Worm (Caenorhabditis elegans): ENCODE measurements around the gene AC7.3.
A peak's percentile ranks its signal among the peaks of the same experiment; 100 is the strongest.

Gene AC7.3

DNA sequence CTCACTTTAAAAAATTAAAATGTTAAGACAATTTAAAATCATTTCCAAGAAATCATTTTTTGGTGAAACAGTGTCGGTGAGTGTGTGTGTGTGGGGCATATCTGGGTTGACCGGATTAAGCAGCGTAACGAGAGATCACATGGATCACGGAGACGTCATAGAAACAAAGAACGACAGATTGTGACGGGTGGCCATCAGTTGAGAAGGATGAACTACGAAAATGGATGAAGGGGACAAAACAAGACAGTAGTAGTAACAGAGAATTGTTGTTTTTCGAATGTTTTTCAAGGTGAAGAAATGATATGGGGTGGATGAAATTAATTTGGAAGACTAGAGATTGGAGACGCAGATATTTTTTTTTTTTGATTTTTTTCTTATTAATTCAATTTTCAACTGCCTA, 24.9 kb downstream of the AC7.3 start:
- TF ChIP-seq ceh-62 (tag; optimal IDR thresholded peaks at IDR 0.05): no peak
- TF ChIP-seq pqm-1 (tag; optimal IDR thresholded peaks at IDR 0.05): no peak
- TF ChIP-seq aha-1 (tag): peak; percentile 80
- no peak for TF ChIP-seq spr-1 (tag; optimal IDR thresholded peaks at IDR 0.05)
- no peak for TF ChIP-seq lin-29 (GFP tag; IDR thresholded peaks at IDR 0.05)
- TF ChIP-seq hlh-30 (tag; optimal IDR thresholded peaks at IDR 0.05; ENCODE audit: insufficient read depth): peak; percentile 38
- peak in 1 of 2 experiments; percentile 11 for TF ChIP-seq mdl-1 (tag; optimal IDR thresholded peaks at IDR 0.05)
- no peak for TF ChIP-seq saeg-2 (GFP tag; IDR thresholded peaks at IDR 0.05)
- no peak for TF ChIP-seq nhr-11 (tag; optimal IDR thresholded peaks at IDR 0.05)
- peak; percentile 35 for TF ChIP-seq nhr-28 (tag; optimal IDR thresholded peaks at IDR 0.05)

DNA sequence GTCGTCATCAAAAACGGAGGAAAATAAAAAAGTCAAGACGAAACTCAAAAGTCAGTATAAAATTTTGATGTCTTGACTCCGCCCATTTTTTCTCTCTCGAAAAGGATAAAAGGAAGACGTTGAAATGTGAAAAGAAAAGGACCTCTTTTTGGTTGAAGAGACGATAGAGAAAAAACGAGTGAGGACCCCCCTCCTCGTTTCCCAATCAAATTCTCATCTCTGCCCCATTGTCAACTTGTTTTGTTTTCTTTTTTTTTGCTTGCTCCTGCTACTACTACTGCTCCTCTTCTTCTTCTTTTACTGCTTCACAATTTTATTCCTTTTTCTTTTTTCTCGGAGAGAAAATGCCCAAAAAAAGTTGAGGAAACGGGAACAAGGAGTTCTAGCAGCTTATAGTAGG, 26.2 kb downstream of the AC7.3 start:
- TF ChIP-seq duxl-1 (tag; optimal IDR thresholded peaks at IDR 0.05; ENCODE audit: poor library complexity) (no peak), madf-9 (GFP tag; conservative IDR thresholded peaks at IDR 0.05) (no peak), ceh-62 (tag; optimal IDR thresholded peaks at IDR 0.05) (no peak), tra-1 (GFP tag; IDR thresholded peaks at IDR 0.05) (no peak), lim-7 (GFP tag; IDR thresholded peaks at IDR 0.05) (no peak), ctbp-1 (GFP tag; IDR thresholded peaks at IDR 0.05) (0 out of 2 replicates have a peak, but pooled peaks have one; percentile 59), fkh-10 (GFP tag; optimal IDR thresholded peaks at IDR 0.05) (peak; percentile 95), nhr-237 (tag; optimal IDR thresholded peaks at IDR 0.05) (no peak), daf-19 (GFP tag; conservative IDR thresholded peaks at IDR 0.05) (no peak), dmd-8 (GFP tag; IDR thresholded peaks at IDR 0.05) (no peak), nhr-77 (tag; optimal IDR thresholded peaks at IDR 0.05) (no peak), fos-1 (tag; optimal IDR thresholded peaks at IDR 0.05) (no peak), snpc-4 (tag; optimal IDR thresholded peaks at IDR 0.05) (no peak), nhr-10 (tag; optimal IDR thresholded peaks at IDR 0.05) (no peak), zag-1 (tag; optimal IDR thresholded peaks at IDR 0.05) (no peak), lin-38 (GFP tag; IDR thresholded peaks at IDR 0.05) (no peak), lsy-2 (tag; optimal IDR thresholded peaks at IDR 0.05) (peak in 1 of 2 experiments; percentile 24), ces-1 (GFP tag; optimal IDR thresholded peaks at IDR 0.05) (peak; percentile 62), Y5F2A.4 (GFP tag; optimal IDR thresholded peaks at IDR 0.05) (no peak)

DNA sequence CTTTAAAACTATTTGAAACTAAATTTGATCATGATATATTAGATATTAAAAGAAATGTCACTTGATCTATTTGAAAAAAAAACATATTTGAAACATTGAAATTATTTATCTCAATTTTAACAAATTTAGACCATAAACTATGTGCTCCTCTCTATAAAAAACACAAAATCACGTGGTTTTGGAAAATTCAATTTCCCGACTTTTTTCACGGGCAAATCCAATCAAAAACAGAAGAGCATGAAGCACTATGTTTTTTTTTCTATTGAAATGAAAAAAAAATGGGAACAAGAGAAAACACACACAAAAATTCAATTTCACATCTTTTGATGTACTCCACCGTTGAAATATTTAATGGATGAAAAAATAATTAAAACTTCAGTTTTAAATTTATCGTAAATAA, 27.6 kb downstream of the AC7.3 start:
- TF ChIP-seq ces-1 (GFP tag; optimal IDR thresholded peaks at IDR 0.05): peak; percentile 63
- no peak for TF ChIP-seq ztf-7 (tag; optimal IDR thresholded peaks at IDR 0.05)
- no peak for TF ChIP-seq ceh-20 (GFP tag; IDR thresholded peaks at IDR 0.05)
- no peak for TF ChIP-seq Y5F2A.4 (GFP tag; optimal IDR thresholded peaks at IDR 0.05)
- TF ChIP-seq spr-3 (GFP tag; optimal IDR thresholded peaks at IDR 0.05): no peak
- TF ChIP-seq mdt-29 (GFP tag; IDR thresholded peaks at IDR 0.05): no peak
- TF ChIP-seq ctbp-1 (GFP tag; IDR thresholded peaks at IDR 0.05): 0 out of 2 replicates have a peak, but pooled peaks have one; percentile 22
- peak in 1 of 2 experiments; percentile 14 for TF ChIP-seq lsy-2 (tag; optimal IDR thresholded peaks at IDR 0.05)
- TF ChIP-seq fkh-10 (GFP tag; optimal IDR thresholded peaks at IDR 0.05): peak; percentile 51

DNA sequence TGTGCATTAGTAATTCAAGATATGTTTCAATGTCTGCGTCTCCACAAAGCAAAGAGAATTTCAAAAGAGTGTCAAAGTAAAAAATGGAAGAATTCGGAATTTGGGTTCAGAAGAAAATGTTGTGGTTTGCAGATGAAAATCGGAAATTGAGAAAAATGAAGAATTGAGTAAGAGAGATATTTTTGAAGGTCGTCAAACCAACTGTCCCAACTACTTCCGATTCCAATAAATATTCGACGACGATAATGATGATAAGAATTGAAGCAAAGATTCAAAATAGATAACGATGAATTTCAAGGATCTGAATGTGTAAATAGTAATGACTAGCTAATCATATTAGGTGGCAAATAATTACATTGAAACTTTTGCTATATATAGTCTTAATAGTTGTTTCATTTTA, 28.3 kb downstream of the AC7.3 start:
- peak in 1 of 2 experiments; percentile 87 for TF ChIP-seq unc-62 (GFP tag; optimal IDR thresholded peaks at IDR 0.05 in 1 of 2)
- no peak for TF ChIP-seq unc-62 (tag; optimal IDR thresholded peaks at IDR 0.05)
- TF ChIP-seq D1046.2 (GFP tag; IDR thresholded peaks at IDR 0.05): no peak
- TF ChIP-seq Y105C5A.15 (GFP tag; IDR thresholded peaks at IDR 0.05): no peak
- no peak for TF ChIP-seq F10B5.3 (tag; optimal IDR thresholded peaks at IDR 0.05)
- TF ChIP-seq aha-1 (tag): peak; percentile 40
